Worm (Caenorhabditis elegans) whole organism, midembryonic: ENCODE data around the gene ztf-13.

Experiments
- T22C8.4 ChIP-seq: fragments of 200-800 bp; sonication (Bioruptor generic); IDR thresholded peaks from 2 replicates; pipeline ENCODE4 v1.3.6; 2022; ENCODE audit warnings: missing genetic modification characterization, missing compliant biosample characterization
- cog-1 ChIP-seq: sonication (generic microtip); optimal IDR thresholded peaks from 2 replicates; lab custom pipeline; 2016; ENCODE audit warnings: missing genetic modification characterization, missing compliant biosample characterization
- flt-1 ChIP-seq: fragments of 200-800 bp; sonication (Bioruptor generic); IDR thresholded peaks from 2 replicates; pipeline ENCODE4 v1.3.6; 2022; ENCODE audit warnings: missing genetic modification characterization, missing compliant biosample characterization
- klf-2 ChIP-seq: fragments of 200-800 bp; sonication (Bioruptor generic); conservative IDR thresholded peaks from 2 replicates; pipeline ENCODE4 v1.3.6; 2022; ENCODE audit warnings: missing genetic modification reagents, missing genetic modification characterization, missing compliant biosample characterization
- med-1 ChIP-seq: sonication (generic microtip); optimal IDR thresholded peaks from 2 replicates; lab custom pipeline; 2017; ENCODE audit warnings: missing genetic modification characterization, mild to moderate bottlenecking, missing compliant biosample characterization, antibody characterized with exemption, missing genetic modification reagents; ENCODE audit not compliant: insufficient read depth
- ref-1 ChIP-seq: fragments of 200-800 bp; sonication (Bioruptor generic); conservative IDR thresholded peaks from 2 replicates; pipeline ENCODE4 v1.3.6; 2022; ENCODE audit warnings: missing genetic modification reagents, missing genetic modification characterization, missing compliant biosample characterization
- tab-1 ChIP-seq: fragments of 200-800 bp; sonication (Bioruptor generic); IDR thresholded peaks from 2 replicates; pipeline ENCODE4 v1.3.6; 2022; ENCODE audit warnings: missing genetic modification characterization, missing compliant biosample characterization
- ztf-23 ChIP-seq: fragments of 200-800 bp; sonication (Bioruptor generic); IDR thresholded peaks from 2 replicates; pipeline ENCODE4 v1.3.6; 2022; ENCODE audit warnings: missing genetic modification reagents, missing genetic modification characterization, missing compliant biosample characterization
- ztf-29 ChIP-seq: fragments of 200-800 bp; sonication (Bioruptor generic); IDR thresholded peaks from 2 replicates; pipeline ENCODE4 v1.3.6; 2022; ENCODE audit warnings: missing genetic modification reagents, missing genetic modification characterization, missing compliant biosample characterization

DNA sequence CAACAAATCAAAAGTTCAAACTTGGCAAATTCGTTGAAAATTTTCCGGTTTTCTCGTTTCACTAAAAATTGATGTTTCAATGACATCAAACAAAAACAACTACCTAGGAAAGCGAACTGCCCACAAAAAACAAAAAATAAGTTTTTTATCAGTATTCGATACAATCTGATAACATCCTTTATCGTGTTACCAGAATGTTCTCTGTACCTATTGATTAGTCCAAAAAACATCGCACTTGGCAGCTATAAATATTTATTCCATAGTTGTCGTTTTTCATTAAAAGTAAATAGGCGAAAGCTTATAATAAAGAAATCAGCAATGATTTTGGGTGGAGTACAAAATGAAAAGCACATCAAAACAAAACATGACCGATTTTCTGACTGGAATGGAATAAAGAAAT, 15.2 kb upstream of the ztf-13 start:
- TF ChIP-seq cog-1 (tag; lab: Kevin White, UChicago) (no peak), ztf-23 (GFP tag; lab: Robert Waterston, UW) (no peak), ref-1 (GFP tag; lab: Robert Waterston, UW) (no peak), med-1 (GFP tag; lab: Kevin White, UChicago) (no peak), flt-1 (GFP tag; lab: Robert Waterston, UW) (no peak), T22C8.4 (GFP tag; lab: Robert Waterston, UW) (no peak), tab-1 (no peak), ztf-29 (GFP tag; lab: Robert Waterston, UW) (no peak), klf-2 (GFP tag; lab: Robert Waterston, UW) (no peak)
